Fruit fly (Drosophila melanogaster): ENCODE data around the gene CG2604.
A peak's percentile ranks its signal among the peaks of the same experiment; 100 is the strongest.

The CG2604 gene

DNA sequence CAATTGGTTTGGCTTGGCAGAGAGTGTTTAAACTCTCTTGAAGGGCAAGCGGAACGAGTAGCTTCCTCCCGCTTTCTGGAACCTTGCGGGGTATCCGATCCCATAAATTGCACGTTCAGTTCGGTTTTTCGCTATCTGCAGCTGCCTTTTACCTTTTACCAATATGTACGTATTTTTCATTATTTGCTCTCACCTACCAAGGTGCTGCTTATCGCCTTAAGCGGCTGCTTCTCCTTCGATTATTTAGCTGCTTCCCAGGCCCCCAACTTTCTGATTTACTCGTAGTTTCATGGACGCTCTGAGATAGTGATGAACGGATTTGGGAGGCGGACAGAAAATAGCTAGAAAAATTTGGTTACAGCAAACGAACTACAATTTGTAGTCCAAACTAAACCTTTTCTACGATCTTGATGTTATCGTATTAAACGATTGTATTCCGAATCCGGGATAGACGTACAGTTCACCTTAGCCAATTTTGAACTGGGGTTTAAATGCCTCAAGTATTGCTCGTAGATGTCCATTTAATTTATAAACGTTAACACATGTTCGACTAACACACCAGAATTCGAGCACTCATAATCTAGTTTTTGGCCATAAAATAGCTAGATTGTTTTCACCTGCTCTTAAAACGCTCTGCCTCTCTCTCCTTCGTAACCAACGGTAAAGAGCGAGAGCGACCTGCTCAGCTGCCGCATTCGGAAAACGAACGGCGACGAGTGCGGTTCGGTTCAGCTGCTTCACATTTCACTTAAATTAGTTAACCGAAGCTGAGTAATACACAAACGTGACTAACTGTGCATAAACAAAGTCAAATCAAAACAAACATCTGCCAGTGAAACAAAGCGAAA is 41.3 kb upstream of the CG2604 start (continued):
- TF ChIP-seq bigmax (GFP tag; optimal IDR thresholded peaks at IDR 0.05) (no peak), Hand (GFP tag; optimal IDR thresholded peaks at IDR 0.05) (no peak), CTCF (GFP tag; optimal IDR thresholded peaks at IDR 0.05) (no peak), CG11696 (GFP tag; IDR thresholded peaks at IDR 0.05) (no peak), CG11093 (GFP tag; IDR thresholded peaks at IDR 0.05) (no peak), h (optimal IDR thresholded peaks at IDR 0.05) (no peak), tll (GFP tag; optimal IDR thresholded peaks at IDR 0.05) (peak in 1 of 2 experiments; percentile 11), CG12391 (tag; optimal IDR thresholded peaks at IDR 0.05) (peak; percentile 55), CG10959 (GFP tag; IDR thresholded peaks at IDR 0.05) (no peak), CG18476 (GFP tag; optimal IDR thresholded peaks at IDR 0.05) (no peak), CG9797 (GFP tag; optimal IDR thresholded peaks at IDR 0.05) (no peak), mirr (GFP tag; optimal IDR thresholded peaks at IDR 0.05) (peak; percentile 33), CG31388 (GFP tag; optimal IDR thresholded peaks at IDR 0.05) (no peak), pita (GFP tag; optimal IDR thresholded peaks at IDR 0.05) (no peak), az2 (GFP tag; optimal IDR thresholded peaks at IDR 0.05) (no peak), CG5953 (GFP tag; IDR thresholded peaks at IDR 0.05) (no peak), ara (GFP tag; IDR thresholded peaks at IDR 0.05) (no peak), Aef1 (GFP tag; IDR thresholded peaks at IDR 0.05) (no peak), CG34376 (GFP tag; optimal IDR thresholded peaks at IDR 0.05) (peak; percentile 54), Tbp (GFP tag; optimal IDR thresholded peaks at IDR 0.05) (no peak), trem (tag; optimal IDR thresholded peaks at IDR 0.05) (no peak), da (GFP tag; optimal IDR thresholded peaks at IDR 0.05) (no peak), Hr51 (GFP tag; optimal IDR thresholded peaks at IDR 0.05) (peak in 1 of 2 experiments; percentile 48), CG12769 (tag; optimal IDR thresholded peaks at IDR 0.05) (peak; percentile 28), Hr78 (GFP tag; optimal IDR thresholded peaks at IDR 0.05) (no peak), zf30C (GFP tag; optimal IDR thresholded peaks at IDR 0.05) (no peak), sr (GFP tag; IDR thresholded peaks at IDR 0.05) (no peak), CG12659 (GFP tag; optimal IDR thresholded peaks at IDR 0.05) (peak; percentile 45), yki (optimal IDR thresholded peaks at IDR 0.05) (peak; percentile 35), org-1 (GFP tag; optimal IDR thresholded peaks at IDR 0.05) (peak; percentile 43), CG33557 (GFP tag; optimal IDR thresholded peaks at IDR 0.05) (peak; percentile 37), pan (optimal IDR thresholded peaks at IDR 0.05) (no peak), pan (GFP tag; optimal IDR thresholded peaks at IDR 0.05 in 1 of 2, IDR thresholded peaks at IDR 0.05 in 1 of 2) (peak in 1 of 2 experiments; percentile 17), cas (GFP tag; IDR thresholded peaks at IDR 0.05) (no peak), CG7556 (GFP tag; optimal IDR thresholded peaks at IDR 0.05) (peak; percentile 73), CG18599 (GFP tag; optimal IDR thresholded peaks at IDR 0.05) (peak; percentile 66), Xrp1 (GFP tag; IDR thresholded peaks at IDR 0.05) (no peak; the same call in 1 of the 2 replicates), CG10462 (GFP tag; optimal IDR thresholded peaks at IDR 0.05) (no peak), Gug (GFP tag; IDR thresholded peaks at IDR 0.05) (no peak), CG2712 (tag; optimal IDR thresholded peaks at IDR 0.05) (peak; percentile 45), Abd-B (GFP tag; optimal IDR thresholded peaks at IDR 0.05) (no peak), Dip3 (GFP tag; optimal IDR thresholded peaks at IDR 0.05) (no peak), CG13287 (GFP tag; IDR thresholded peaks at IDR 0.05; ENCODE audit: partially characterized antibody) (peak; percentile 26; the same call in 1 of the 2 replicates), CG9437 (GFP tag; optimal IDR thresholded peaks at IDR 0.05) (peak; percentile 65), NC2α (GFP tag; optimal IDR thresholded peaks at IDR 0.05) (peak; percentile 49), croc (GFP tag; conservative IDR thresholded peaks at IDR 0.05) (no peak), ci (GFP tag; IDR thresholded peaks at IDR 0.05) (peak; percentile 65), ap (GFP tag; IDR thresholded peaks at IDR 0.05) (no peak), CG31365 (tag; optimal IDR thresholded peaks at IDR 0.05) (no peak), gcm (GFP tag; optimal IDR thresholded peaks at IDR 0.05) (no peak)
